Worm (Caenorhabditis elegans) whole organism, early embryonic: ENCODE results near the gene R01H2.4.

Source experiments
- B0310.2 ChIP-seq: sonication (generic microtip); optimal IDR thresholded peaks from 2 replicates; lab custom pipeline; 2016; ENCODE audit warnings: mild to moderate bottlenecking, missing genetic modification characterization, missing compliant biosample characterization
- F13C5.2 ChIP-seq: sonication (generic microtip); optimal IDR thresholded peaks from 2 replicates; lab custom pipeline; 2017; ENCODE audit warnings: mild to moderate bottlenecking, missing genetic modification characterization, inconsistent platforms, missing compliant biosample characterization
- aly-1 ChIP-seq: sonication (generic microtip); optimal IDR thresholded peaks from 2 replicates; lab custom pipeline; 2016; ENCODE audit warnings: missing genetic modification characterization, missing compliant biosample characterization
- ama-1 ChIP-seq: fragments of 150-350 bp; optimal IDR thresholded peaks from 2 replicates; lab custom pipeline; 2014
- ceh-13 ChIP-seq: fragments of 200-800 bp; sonication (Bioruptor generic); optimal IDR thresholded peaks from 2 replicates; lab custom pipeline; 2018; ENCODE audit warnings: mild to moderate bottlenecking, missing genetic modification characterization, missing compliant biosample characterization
- ceh-36 ChIP-seq: sonication (generic microtip); optimal IDR thresholded peaks from 2 replicates; lab custom pipeline; 2016; ENCODE audit warnings: missing genetic modification characterization, inconsistent platforms, missing compliant biosample characterization
- ets-7 ChIP-seq: sonication (generic microtip); optimal IDR thresholded peaks from 2 replicates; lab custom pipeline; 2016; ENCODE audit warnings: missing genotype, missing genetic modification characterization, missing compliant biosample characterization
- flt-1 ChIP-seq: fragments of 200-800 bp; sonication (Bioruptor generic); IDR thresholded peaks from 2 replicates; pipeline ENCODE4 v1.3.6; 2022; ENCODE audit warnings: missing genetic modification characterization, missing compliant biosample characterization
- hmbx-1 ChIP-seq: sonication (generic microtip); optimal IDR thresholded peaks from 2 replicates; lab custom pipeline; 2016; ENCODE audit warnings: mild to moderate bottlenecking, missing genetic modification characterization, missing compliant biosample characterization
- hmg-4 ChIP-seq: fragments of 200-800 bp; sonication (Bioruptor generic); optimal IDR thresholded peaks from 2 replicates; lab custom pipeline; 2018; ENCODE audit warnings: mild to moderate bottlenecking, missing genetic modification characterization, missing compliant biosample characterization
- hnd-1 ChIP-seq: sonication (generic microtip); optimal IDR thresholded peaks from 2 replicates; lab custom pipeline; 2016; ENCODE audit warnings: missing genetic modification characterization, missing compliant biosample characterization
- pes-1 ChIP-seq: fragments of 200-800 bp; sonication (Bioruptor generic); IDR thresholded peaks from 2 replicates; pipeline ENCODE4 v1.3.6; 2022; ENCODE audit warnings: missing genetic modification reagents, missing genetic modification characterization, missing compliant biosample characterization
- scrt-1 ChIP-seq: fragments of 200-800 bp; sonication (Bioruptor generic); IDR thresholded peaks from 2 replicates; pipeline ENCODE4 v1.3.6; 2022; ENCODE audit warnings: missing genetic modification characterization, missing compliant biosample characterization
- sea-1 ChIP-seq: fragments of 200-800 bp; sonication (Bioruptor generic); conservative IDR thresholded peaks from 2 replicates; pipeline ENCODE4 v1.3.6; 2022; ENCODE audit warnings: missing genetic modification characterization, missing compliant biosample characterization
- tbx-11 ChIP-seq: fragments of 200-800 bp; sonication (Bioruptor generic); IDR thresholded peaks from 2 replicates; pipeline ENCODE4 v1.3.6; 2022; ENCODE audit warnings: missing genetic modification characterization, missing compliant biosample characterization
- tbx-37 ChIP-seq: fragments of 200-800 bp; sonication (Bioruptor generic); conservative IDR thresholded peaks from 2 replicates; pipeline ENCODE4 v1.3.6; 2022; ENCODE audit warnings: missing genetic modification reagents, missing genetic modification characterization, missing compliant biosample characterization
- tra-4 ChIP-seq: sonication (generic microtip); optimal IDR thresholded peaks from 2 replicates; lab custom pipeline; 2017; ENCODE audit warnings: missing genetic modification characterization, missing compliant biosample characterization

The R01H2.4 gene

ce11 chrIII:7084908-7085307 is 20.8 kb upstream of the R01H2.4 start, which contains the start of gene tofu-7:
Gene tofu-7 (minus strand): TSS chrIII:7085018.
- TF ChIP-seq hmg-4 (GFP tag; lab: Kevin White, UChicago) (no peak), scrt-1 (GFP tag; lab: Robert Waterston, UW) (no peak), tbx-37 (no peak), pes-1 (no peak), F13C5.2 (no peak)

DNA sequence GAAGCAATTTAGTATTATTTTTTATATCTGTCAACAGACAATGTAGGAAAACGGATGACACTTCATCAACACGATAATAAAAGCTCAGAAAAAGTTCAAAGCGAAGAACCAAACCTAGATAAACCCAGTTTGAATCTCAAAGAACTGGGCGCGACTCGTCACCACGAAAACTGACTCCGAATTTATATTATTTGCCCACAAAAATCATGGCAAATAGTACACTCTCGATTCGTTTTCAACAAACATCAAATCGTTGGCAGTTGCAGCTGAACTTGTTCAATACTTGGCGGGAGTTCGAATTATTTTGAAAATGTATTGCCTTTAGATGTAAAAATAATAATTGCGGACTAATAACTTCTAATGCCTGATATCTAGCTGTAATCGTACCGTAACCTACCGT is 19.0 kb upstream of the R01H2.4 start:
- TF ChIP-seq hmbx-1 (tag; lab: Kevin White, UChicago) (no peak), B0310.2 (tag; lab: Kevin White, UChicago) (no peak), hnd-1 (no peak), ceh-13 (GFP tag; lab: Kevin White, UChicago) (no peak), ets-7 (tag; lab: Kevin White, UChicago) (no peak), pes-1 (no peak), hmg-4 (GFP tag; lab: Kevin White, UChicago) (no peak), flt-1 (no peak), sea-1 (GFP tag; lab: Robert Waterston, UW) (no peak), scrt-1 (GFP tag; lab: Robert Waterston, UW) (no peak), aly-1 (tag; lab: Kevin White, UChicago) (no peak), tbx-11 (GFP tag; lab: Robert Waterston, UW) (no peak)

- TF ChIP-seq tbx-37 (no peak), hnd-1 (no peak), tbx-11 (GFP tag; lab: Robert Waterston, UW) (no peak), hmbx-1 (tag; lab: Kevin White, UChicago) (no peak), ceh-36 (no peak), flt-1 (no peak)
These were observed 17.4 kb upstream of the R01H2.4 start for ce11 chrIII:7081488-7081887.

ce11 chrIII:7080689-7081088 is 16.6 kb upstream of the R01H2.4 start, which contains the start of gene ZK418.7:
Gene ZK418.7 (minus strand): TSS chrIII:7080789.
- TF ChIP-seq sea-1 (GFP tag; lab: Robert Waterston, UW) (no peak), hmbx-1 (tag; lab: Kevin White, UChicago) (no peak), ceh-13 (GFP tag; lab: Kevin White, UChicago) (no peak), tbx-11 (GFP tag; lab: Robert Waterston, UW) (no peak), aly-1 (tag; lab: Kevin White, UChicago) (no peak), flt-1 (no peak), F13C5.2 (no peak), ets-7 (tag; lab: Kevin White, UChicago) (no peak), tra-4 (tag; lab: Kevin White, UChicago) (no peak), hmg-4 (GFP tag; lab: Kevin White, UChicago) (no peak), ama-1 (lab: Kevin White, UChicago) (no peak), hnd-1 (no peak), scrt-1 (GFP tag; lab: Robert Waterston, UW) (no peak), tbx-37 (no peak), ceh-36 (no peak)

DNA sequence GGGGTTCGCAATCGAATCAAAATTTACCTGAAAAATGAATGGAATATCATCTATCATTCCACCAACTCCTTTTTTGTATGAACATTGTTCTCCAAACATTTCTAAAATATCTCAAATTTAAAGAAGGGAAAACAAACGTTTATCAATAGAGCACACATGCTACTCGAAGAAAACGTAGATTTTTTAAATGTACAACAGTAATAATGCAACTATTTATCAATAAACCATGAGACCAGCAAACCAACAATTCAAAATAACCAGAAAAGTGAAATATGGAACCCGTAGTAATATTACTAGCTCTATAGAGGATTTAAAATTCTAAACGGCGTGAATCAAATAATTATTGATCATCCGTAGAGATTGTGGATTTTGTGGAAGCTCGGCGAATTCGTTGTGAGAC is 14.7 kb upstream of the R01H2.4 start, which contains the start of gene ZK418.6:
ZK418.6 (minus strand) TSS at position 101 of the 400 bp plus-strand sequence.
- TF ChIP-seq sea-1 (GFP tag; lab: Robert Waterston, UW), result no peak
- TF ChIP-seq tbx-37, result no peak
- TF ChIP-seq ama-1 (lab: Kevin White, UChicago), result no peak

DNA sequence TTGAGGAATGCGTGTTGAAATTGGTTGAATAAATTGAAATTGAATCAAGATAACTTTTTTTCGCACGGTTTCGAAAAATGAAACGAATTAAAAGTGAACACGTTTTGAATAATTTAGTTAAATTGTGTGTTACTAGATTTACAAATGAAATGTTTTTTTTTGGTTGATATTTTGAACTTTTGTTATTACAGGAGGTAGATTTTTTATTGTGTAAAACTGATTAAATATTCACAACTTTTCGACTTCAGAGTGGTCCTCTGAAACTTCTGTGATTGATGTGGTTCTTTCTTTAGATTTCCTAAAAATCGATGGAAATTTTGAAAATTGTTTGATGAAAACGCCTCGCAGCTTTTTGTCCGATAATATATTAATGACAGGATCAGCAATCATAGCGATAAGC is 12.3 kb upstream of the R01H2.4 start, which contains the start of gene ZK418.13:
ZK418.13 (minus strand) TSS at position 101 of the 400 bp plus-strand sequence.
- TF ChIP-seq hmbx-1 (tag; lab: Kevin White, UChicago), result no peak
- TF ChIP-seq ama-1 (lab: Kevin White, UChicago), result no peak
- TF ChIP-seq ets-7 (tag; lab: Kevin White, UChicago), result no peak

- TF ChIP-seq F13C5.2 (peak; percentile 60), scrt-1 (GFP tag; lab: Robert Waterston, UW) (no peak)
These were observed 9.8 kb upstream of the R01H2.4 start, which contains the start of gene ZK418.5 for ce11 chrIII:7073801-7074386. Gene ZK418.5 (minus strand): TSS chrIII:7073851.

DNA sequence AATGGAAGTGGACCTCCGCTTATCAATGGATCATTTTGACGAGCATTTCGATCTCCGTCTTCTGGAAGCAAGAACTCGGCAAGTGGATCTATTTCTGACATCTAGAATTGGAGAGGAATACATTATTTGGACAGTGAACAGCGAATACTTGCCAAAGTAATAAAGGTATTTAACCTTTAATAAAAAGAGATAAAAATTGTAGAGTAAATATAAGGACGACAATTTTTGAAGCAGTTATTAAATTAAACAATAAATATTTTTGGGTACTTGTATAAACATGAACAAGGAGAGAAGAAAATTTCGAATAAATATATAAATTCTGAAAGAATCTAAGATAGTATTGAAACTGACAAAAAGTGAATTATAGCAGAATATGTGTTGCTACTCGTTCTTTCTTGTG is 8.4 kb upstream of the R01H2.4 start, which contains the start of gene lin-37:
lin-37 (minus strand) TSS at position 101 of the 400 bp plus-strand sequence.
- TF ChIP-seq F13C5.2, result no peak
- TF ChIP-seq sea-1 (GFP tag; lab: Robert Waterston, UW), result no peak
- TF ChIP-seq tbx-37, result no peak
- no peak for TF ChIP-seq hmbx-1 (tag; lab: Kevin White, UChicago)
- no peak for TF ChIP-seq flt-1
- no peak for TF ChIP-seq tra-4 (tag; lab: Kevin White, UChicago)
- TF ChIP-seq ets-7 (tag; lab: Kevin White, UChicago), result no peak
- no peak for TF ChIP-seq scrt-1 (GFP tag; lab: Robert Waterston, UW)
- TF ChIP-seq aly-1 (tag; lab: Kevin White, UChicago), result no peak
- no peak for TF ChIP-seq ceh-36
- TF ChIP-seq tbx-11 (GFP tag; lab: Robert Waterston, UW), result no peak
- no peak for TF ChIP-seq hmg-4 (GFP tag; lab: Kevin White, UChicago)
- TF ChIP-seq ama-1 (lab: Kevin White, UChicago), result no peak
- TF ChIP-seq ceh-13 (GFP tag; lab: Kevin White, UChicago), result no peak
- no peak for TF ChIP-seq hnd-1
- TF ChIP-seq pes-1, result no peak
- TF ChIP-seq B0310.2 (tag; lab: Kevin White, UChicago), result no peak
